Fruit fly (Drosophila melanogaster): Measurements from ENCODE around the gene CG3610.

The CG3610 gene

dm6 chr3R:14801407-14801806 is 43.4 kb upstream of the CG3610 start, which contains the start of gene CG14857:
Gene CG14857 (plus strand): TSS chr3R:14801773.
- TF ChIP-seq ind (GFP tag; optimal IDR thresholded peaks at IDR 0.05) (no peak), sug (tag; optimal IDR thresholded peaks at IDR 0.05) (peak; percentile 68), Med (GFP tag) (peak; percentile 46), Dbx (GFP tag; IDR thresholded peaks at IDR 0.05) (0 out of 3 replicates have a peak, but pooled peaks have one; percentile 11), cwo (GFP tag; optimal IDR thresholded peaks at IDR 0.05) (peak; percentile 19), h (optimal IDR thresholded peaks at IDR 0.05) (no peak), CG11247 (GFP tag; IDR thresholded peaks at IDR 0.05) (no peak), CG11723 (GFP tag; optimal IDR thresholded peaks at IDR 0.05) (no peak), chinmo (GFP tag; IDR thresholded peaks at IDR 0.05; ENCODE audit: partially characterized antibody) (peak; percentile 67; the same call in 1 of the 4 replicates), CG6765 (GFP tag; optimal IDR thresholded peaks at IDR 0.05) (peak; percentile 11), sqz (GFP tag; optimal IDR thresholded peaks at IDR 0.05) (no peak), z (GFP tag; IDR thresholded peaks at IDR 0.05) (peak; percentile 60; the same call in 1 of the 3 replicates), ftz-f1 (GFP tag; optimal IDR thresholded peaks at IDR 0.05) (peak; percentile 26), Hey (tag; optimal IDR thresholded peaks at IDR 0.05) (peak; percentile 35), phol (tag; optimal IDR thresholded peaks at IDR 0.05) (no peak), ERR (GFP tag; optimal IDR thresholded peaks at IDR 0.05) (no peak), CG10543 (GFP tag; optimal IDR thresholded peaks at IDR 0.05) (peak; percentile 55), GATAe (GFP tag; conservative IDR thresholded peaks at IDR 0.05) (peak; percentile 25; the same call in 1 of the 2 replicates), sens (GFP tag) (peak; percentile 4)

- TF ChIP-seq exex (tag; optimal IDR thresholded peaks at IDR 0.05) (peak; percentile 68), Ada2b (GFP tag; IDR thresholded peaks at IDR 0.05) (no peak), nom (GFP tag; optimal IDR thresholded peaks at IDR 0.05) (no peak), CG10543 (GFP tag; optimal IDR thresholded peaks at IDR 0.05) (no peak), lov (optimal IDR thresholded peaks at IDR 0.05) (no peak), lov (GFP tag; IDR thresholded peaks at IDR 0.05) (no peak), ap (GFP tag; IDR thresholded peaks at IDR 0.05) (no peak), CG11504 (tag; optimal IDR thresholded peaks at IDR 0.05) (no peak), CG12769 (tag; optimal IDR thresholded peaks at IDR 0.05) (no peak), Atf-2 (GFP tag; optimal IDR thresholded peaks at IDR 0.05) (no peak), CG12659 (GFP tag; optimal IDR thresholded peaks at IDR 0.05) (no peak), CG6683 (GFP tag; optimal IDR thresholded peaks at IDR 0.05) (no peak), grn (GFP tag; optimal IDR thresholded peaks at IDR 0.05) (peak; percentile 70)
Measured at dm6 chr3R:14810703-14811102, 34.1 kb upstream of the CG3610 start.

- peak; percentile 8 for TF ChIP-seq CG11398 (GFP tag; optimal IDR thresholded peaks at IDR 0.05)
- TF ChIP-seq dimm (GFP tag; IDR thresholded peaks at IDR 0.05), result no peak
- peak; percentile 7 for TF ChIP-seq CG15601 (tag; optimal IDR thresholded peaks at IDR 0.05)
- TF ChIP-seq sd (tag; optimal IDR thresholded peaks at IDR 0.05), result peak; percentile 37
- peak; percentile 27 for TF ChIP-seq Nf-YC (tag; optimal IDR thresholded peaks at IDR 0.05)
- peak; percentile 83 for TF ChIP-seq Med (GFP tag)
- TF ChIP-seq Dbx (GFP tag; IDR thresholded peaks at IDR 0.05), result peak; percentile 35; the same call in 1 of the 3 replicates
- peak; percentile 40 for TF ChIP-seq CG12769 (tag; optimal IDR thresholded peaks at IDR 0.05)
- TF ChIP-seq CG13123 (GFP tag; optimal IDR thresholded peaks at IDR 0.05), result no peak
- TF ChIP-seq vvl (GFP tag; IDR thresholded peaks at IDR 0.05), result peak; percentile 55; the same call in 1 of the 2 replicates
- TF ChIP-seq ci (GFP tag; IDR thresholded peaks at IDR 0.05), result peak; percentile 64; the same call in 1 of the 3 replicates
- TF ChIP-seq CG1832 (GFP tag; optimal IDR thresholded peaks at IDR 0.05), result no peak
- TF ChIP-seq Dip3 (GFP tag; optimal IDR thresholded peaks at IDR 0.05), result no peak
- peak; percentile 1 for TF ChIP-seq trem (tag; optimal IDR thresholded peaks at IDR 0.05)
- no peak for TF ChIP-seq CG12299 (tag; optimal IDR thresholded peaks at IDR 0.05)
- TF ChIP-seq CG10543 (GFP tag; optimal IDR thresholded peaks at IDR 0.05), result peak; percentile 69
- TF ChIP-seq lbe (GFP tag; optimal IDR thresholded peaks at IDR 0.05), result peak; percentile 53
- TF ChIP-seq Optix (GFP tag; IDR thresholded peaks at IDR 0.05), result no peak
- peak; percentile 10; the same call in 1 of the 2 replicates for TF ChIP-seq Rfx (GFP tag; IDR thresholded peaks at IDR 0.05)
- no peak for TF ChIP-seq kay (GFP tag; optimal IDR thresholded peaks at IDR 0.05)
- TF ChIP-seq Dll (GFP tag; IDR thresholded peaks at IDR 0.05; ENCODE audit: partially characterized antibody), result peak; percentile 32; the same call in 2 of the 4 replicates
- no peak for TF ChIP-seq H15 (GFP tag; IDR thresholded peaks at IDR 0.05)
Measured at dm6 chr3R:14817721-14818215, 27.1 kb upstream of the CG3610 start.
